Worm (Caenorhabditis elegans): ENCODE results near the gene sftd-3.

Gene sftd-3

DNA sequence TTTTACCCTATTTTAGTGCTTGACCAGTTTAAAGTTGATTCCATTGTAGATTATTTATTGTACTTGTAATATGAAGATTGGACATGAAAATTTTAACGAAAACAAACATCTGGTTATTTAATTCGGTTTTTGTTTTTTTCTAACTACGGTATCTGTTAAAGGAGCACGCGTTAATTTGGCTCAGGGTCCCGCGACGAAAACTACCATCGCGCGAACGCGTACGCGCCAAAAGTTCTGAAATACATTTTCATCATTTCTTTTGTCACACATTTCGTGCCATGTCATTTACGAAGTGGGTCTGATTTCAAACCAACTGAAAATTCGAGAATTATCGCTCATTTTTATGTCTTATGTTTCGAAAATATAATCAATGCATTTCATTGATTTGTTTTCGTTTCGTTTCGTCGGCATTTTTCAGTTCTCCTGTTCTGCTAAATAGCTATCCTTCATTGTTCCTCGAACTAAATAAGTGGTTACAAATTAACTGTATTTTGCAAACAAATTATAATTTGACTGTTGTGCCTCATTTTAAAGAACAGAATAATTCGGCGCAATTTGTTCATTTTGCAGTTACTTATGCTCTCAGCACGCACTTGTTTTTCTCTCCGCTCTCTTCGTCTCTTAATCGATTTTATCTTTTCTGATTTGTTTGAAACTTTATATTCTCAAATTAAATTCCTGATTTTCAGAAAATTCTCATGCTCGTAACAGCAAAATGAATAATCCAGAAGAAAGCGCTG lies 30.1 kb downstream of the sftd-3 start, which contains the start of gene T21B10.3:
T21B10.3 (plus strand) TSS at position 690 of the 740 bp plus-strand sequence.
- TF ChIP-seq efl-1 (optimal IDR thresholded peaks at IDR 0.05) (peak; percentile 3 to 15), efl-1 (GFP tag; optimal IDR thresholded peaks at IDR 0.05 in 1 of 2) (no peak), nhr-90 (tag; optimal IDR thresholded peaks at IDR 0.05; ENCODE audit: poor library complexity) (peak; percentile 11), skn-1 (tag; optimal IDR thresholded peaks at IDR 0.05) (no peak), nhr-71 (tag; optimal IDR thresholded peaks at IDR 0.05) (peak; percentile 56), nhr-85 (tag) (peak; percentile 63), unc-30 (tag; optimal IDR thresholded peaks at IDR 0.05) (no peak), zip-4 (GFP tag; optimal IDR thresholded peaks at IDR 0.05) (no peak), rnt-1 (tag; optimal IDR thresholded peaks at IDR 0.05) (peak; percentile 22), nhr-19 (GFP tag; conservative IDR thresholded peaks at IDR 0.05) (peak; percentile 8), ceh-88 (GFP tag; IDR thresholded peaks at IDR 0.05) (0 out of 2 replicates have a peak, but pooled peaks have one; percentile 15), aly-2 (tag; optimal IDR thresholded peaks at IDR 0.05) (peak; percentile 72), lsy-2 (tag; optimal IDR thresholded peaks at IDR 0.05) (peak in 1 of 2 experiments; percentile 16), nhr-47 (tag; optimal IDR thresholded peaks at IDR 0.05) (peak; percentile 14), ztf-11 (tag; optimal IDR thresholded peaks at IDR 0.05) (no peak), mab-9 (GFP tag; IDR thresholded peaks at IDR 0.05) (no peak), C34B4.2 (tag; optimal IDR thresholded peaks at IDR 0.05) (no peak), tbx-2 (tag; optimal IDR thresholded peaks at IDR 0.05) (no peak), ama-1 (optimal IDR thresholded peaks at IDR 0.05) (peak; percentile 83), vab-15 (tag; optimal IDR thresholded peaks at IDR 0.05) (no peak), lir-3 (tag; optimal IDR thresholded peaks at IDR 0.05; ENCODE audit: poor library complexity) (no peak), nhr-77 (tag; optimal IDR thresholded peaks at IDR 0.05) (no peak), ztf-4 (tag; optimal IDR thresholded peaks at IDR 0.05) (peak; percentile 20)

DNA sequence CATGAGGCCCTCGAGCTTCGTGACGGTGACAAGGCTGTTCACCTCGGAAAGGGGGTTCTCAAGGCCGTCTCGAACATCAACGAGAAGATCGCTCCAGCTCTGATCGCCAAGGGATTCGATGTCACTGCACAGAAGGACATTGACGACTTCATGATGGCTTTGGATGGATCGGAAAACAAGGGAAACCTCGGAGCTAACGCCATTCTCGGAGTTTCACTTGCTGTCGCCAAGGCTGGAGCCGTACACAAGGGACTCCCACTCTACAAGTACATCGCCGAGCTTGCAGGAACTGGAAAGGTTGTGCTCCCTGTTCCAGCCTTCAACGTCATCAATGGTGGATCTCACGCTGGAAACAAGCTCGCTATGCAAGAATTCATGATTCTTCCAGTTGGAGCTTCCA lies 31.6 kb downstream of the sftd-3 start:
- TF ChIP-seq snpc-4 (tag; optimal IDR thresholded peaks at IDR 0.05) (no peak), elt-3 (tag; optimal IDR thresholded peaks at IDR 0.05) (no peak), aha-1 (tag; optimal IDR thresholded peaks at IDR 0.05) (no peak), alr-1 (tag; optimal IDR thresholded peaks at IDR 0.05; ENCODE audit: borderline replicate concordance) (no peak), sup-37 (GFP tag; optimal IDR thresholded peaks at IDR 0.05) (no peak), ces-1 (GFP tag; optimal IDR thresholded peaks at IDR 0.05) (no peak), mab-9 (GFP tag; IDR thresholded peaks at IDR 0.05) (no peak), nhr-90 (tag; optimal IDR thresholded peaks at IDR 0.05; ENCODE audit: poor library complexity) (no peak), mef-2 (tag; optimal IDR thresholded peaks at IDR 0.05) (no peak), hlh-17 (GFP tag; optimal IDR thresholded peaks at IDR 0.05; ENCODE audit: borderline replicate concordance) (no peak), C04F5.9 (tag; optimal IDR thresholded peaks at IDR 0.05) (no peak), tbx-2 (tag; optimal IDR thresholded peaks at IDR 0.05) (no peak), rnt-1 (tag; optimal IDR thresholded peaks at IDR 0.05) (no peak), lin-15B (tag; optimal IDR thresholded peaks at IDR 0.05) (no peak), snu-23 (GFP tag; optimal IDR thresholded peaks at IDR 0.05) (no peak), elt-2 (tag; optimal IDR thresholded peaks at IDR 0.05) (no peak), fkh-10 (GFP tag; optimal IDR thresholded peaks at IDR 0.05) (no peak)

- TF ChIP-seq ces-1 (GFP tag; optimal IDR thresholded peaks at IDR 0.05) (no peak), nhr-77 (tag; optimal IDR thresholded peaks at IDR 0.05) (no peak), sptf-1 (tag; optimal IDR thresholded peaks at IDR 0.05) (no peak), elt-2 (tag; optimal IDR thresholded peaks at IDR 0.05) (no peak), nhr-90 (tag; optimal IDR thresholded peaks at IDR 0.05; ENCODE audit: poor library complexity) (no peak), dpl-1 (GFP tag; optimal IDR thresholded peaks at IDR 0.05) (peak in 1 of 3 experiments; percentile 13), ama-1 (optimal IDR thresholded peaks at IDR 0.05) (no peak), snu-23 (GFP tag; optimal IDR thresholded peaks at IDR 0.05) (peak; percentile 56), nhr-19 (GFP tag; conservative IDR thresholded peaks at IDR 0.05) (no peak), egl-13 (tag; optimal IDR thresholded peaks at IDR 0.05) (no peak), nhr-84 (tag; optimal IDR thresholded peaks at IDR 0.05) (no peak), irx-1 (tag; optimal IDR thresholded peaks at IDR 0.05) (no peak), mep-1 (tag; optimal IDR thresholded peaks at IDR 0.05) (no peak), sox-4 (tag; optimal IDR thresholded peaks at IDR 0.05) (no peak), jun-1 (tag; optimal IDR thresholded peaks at IDR 0.05) (no peak), pqm-1 (tag; optimal IDR thresholded peaks at IDR 0.05) (no peak), lin-15B (tag; optimal IDR thresholded peaks at IDR 0.05) (no peak), unc-130 (tag; optimal IDR thresholded peaks at IDR 0.05) (peak; percentile 15), lsy-2 (tag; optimal IDR thresholded peaks at IDR 0.05) (peak in 1 of 2 experiments; percentile 27), grh-1 (GFP tag; IDR thresholded peaks at IDR 0.05) (no peak), nhr-47 (tag; optimal IDR thresholded peaks at IDR 0.05) (no peak)
Observed at ce11 chrII:8931405-8932149, 32.4 kb downstream of the sftd-3 start.

Data from whole organism, L1 larva.